Worm (Caenorhabditis elegans) whole organism, L2 larva: Measurements from ENCODE around the gene F25E5.9.

ENCODE experiments used
- F13H6.1 ChIP-seq: sonication (generic microtip); optimal IDR thresholded peaks from 2 replicates; lab custom pipeline; 2016; ENCODE audit warnings: missing genetic modification characterization, missing compliant biosample characterization
- R02D3.7 ChIP-seq: fragments of 150-350 bp; optimal IDR thresholded peaks from 2 replicates; lab custom pipeline; 2014; ENCODE audit warnings: missing biosample characterization, missing genetic modification characterization
- alr-1 ChIP-seq: fragments of 150-350 bp; optimal IDR thresholded peaks from 2 replicates; lab custom pipeline; 2014; ENCODE audit warnings: missing biosample characterization, missing genetic modification characterization
- aly-2 ChIP-seq: fragments of 150-350 bp; optimal IDR thresholded peaks from 2 replicates; lab custom pipeline; 2014; ENCODE audit warnings: missing biosample characterization, missing genetic modification characterization
- ama-1 ChIP-seq: fragments of 150-350 bp; optimal IDR thresholded peaks from 2 replicates; lab custom pipeline; 2018; ENCODE audit warnings: inconsistent platforms
- blmp-1 ChIP-seq: sonication (generic microtip); optimal IDR thresholded peaks from 2 replicates; lab custom pipeline; 2017; ENCODE audit warnings: missing genetic modification characterization, mild to moderate bottlenecking, missing compliant biosample characterization, antibody characterized with exemption, moderate library complexity; ENCODE audit not compliant: insufficient read depth
- ceh-16 ChIP-seq: fragments of 150-350 bp; optimal IDR thresholded peaks from 2 replicates; lab custom pipeline; 2014; ENCODE audit warnings: missing biosample characterization, missing genetic modification characterization
- ceh-82 ChIP-seq: fragments of 150-350 bp; optimal IDR thresholded peaks from 2 replicates; lab custom pipeline; 2014; ENCODE audit warnings: missing biosample characterization, missing genetic modification characterization
- dmd-4 ChIP-seq: sonication (generic microtip); optimal IDR thresholded peaks from 2 replicates; lab custom pipeline; 2017; ENCODE audit warnings: missing biosample characterization, missing genetic modification characterization
- elt-1 ChIP-seq: fragments of 150-350 bp; optimal IDR thresholded peaks from 2 replicates; lab custom pipeline; 2014; ENCODE audit warnings: missing biosample characterization, missing genetic modification characterization
- elt-3 ChIP-seq: sonication (generic microtip); optimal IDR thresholded peaks from 2 replicates; lab custom pipeline; 2017; ENCODE audit warnings: missing biosample characterization, missing genetic modification characterization
- fos-1 ChIP-seq: fragments of 150-350 bp; optimal IDR thresholded peaks from 2 replicates; lab custom pipeline; 2014; ENCODE audit warnings: missing biosample characterization, missing genetic modification characterization
- gmeb-1 ChIP-seq: fragments of 150-350 bp; optimal IDR thresholded peaks from 2 replicates; lab custom pipeline; 2014; ENCODE audit warnings: missing biosample characterization, missing genetic modification characterization
- lin-13 ChIP-seq: fragments of 150-350 bp; optimal IDR thresholded peaks from 2 replicates; lab custom pipeline; 2014; ENCODE audit warnings: missing biosample characterization, missing genetic modification reagents, missing genetic modification characterization
- lsy-2 ChIP-seq, 2 experiments: fragments of 150-350 bp in 1 of 2; sonication (generic microtip) in 1 of 2; optimal IDR thresholded peaks; 2 replicates each; lab custom pipeline; 2014 to 2017; ENCODE audit warnings: missing biosample characterization in 2 of 2, missing genetic modification characterization in 2 of 2
- mbf-1 ChIP-seq: sonication (generic microtip); optimal IDR thresholded peaks from 2 replicates; lab custom pipeline; 2017; ENCODE audit warnings: missing biosample characterization, missing genetic modification characterization
- nhr-10 ChIP-seq: sonication (generic microtip); optimal IDR thresholded peaks from 2 replicates; lab custom pipeline; 2017; ENCODE audit warnings: missing biosample characterization, missing genetic modification characterization
- nhr-12 ChIP-seq: fragments of 150-350 bp; optimal IDR thresholded peaks from 2 replicates; lab custom pipeline; 2014; ENCODE audit warnings: missing biosample characterization, missing genetic modification characterization
- nhr-129 ChIP-seq: fragments of 150-350 bp; optimal IDR thresholded peaks from 2 replicates; lab custom pipeline; 2014; ENCODE audit warnings: missing biosample characterization, missing genetic modification characterization
- nhr-23 ChIP-seq: fragments of 150-350 bp; optimal IDR thresholded peaks from 2 replicates; lab custom pipeline; 2014; ENCODE audit warnings: missing biosample characterization, missing genetic modification reagents, missing genetic modification characterization
- nhr-237 ChIP-seq: fragments of 150-350 bp; optimal IDR thresholded peaks from 2 replicates; lab custom pipeline; 2014; ENCODE audit warnings: missing biosample characterization, missing genetic modification characterization
- nhr-25 ChIP-seq: fragments of 150-350 bp; sonication (generic microtip); optimal IDR thresholded peaks from 3 replicates; lab custom pipeline; 2014; ENCODE audit warnings: missing biosample characterization, missing genetic modification characterization
- nhr-6 ChIP-seq: fragments of 150-350 bp; optimal IDR thresholded peaks from 2 replicates; lab custom pipeline; 2014; ENCODE audit warnings: missing biosample characterization, missing genetic modification characterization
- nhr-77 ChIP-seq: fragments of 150-350 bp; optimal IDR thresholded peaks from 2 replicates; lab custom pipeline; 2014; ENCODE audit warnings: missing biosample characterization, missing genetic modification characterization
- sem-4 ChIP-seq: fragments of 150-350 bp; optimal IDR thresholded peaks from 2 replicates; lab custom pipeline; 2014; ENCODE audit warnings: missing biosample characterization, missing genetic modification reagents, missing genetic modification characterization
- skn-1 ChIP-seq: sonication (generic microtip); optimal IDR thresholded peaks from 2 replicates; lab custom pipeline; 2017; ENCODE audit warnings: missing biosample characterization, missing genetic modification characterization
- sma-3 ChIP-seq: sonication (generic microtip); optimal IDR thresholded peaks from 2 replicates; lab custom pipeline; 2016; ENCODE audit warnings: missing genetic modification reagents, missing genetic modification characterization, missing compliant biosample characterization
- snpc-4 ChIP-seq: fragments of 150-350 bp; optimal IDR thresholded peaks from 2 replicates; lab custom pipeline; 2014; ENCODE audit warnings: missing biosample characterization, missing genetic modification characterization
- unc-39 ChIP-seq: fragments of 150-350 bp; optimal IDR thresholded peaks from 2 replicates; lab custom pipeline; 2014; ENCODE audit warnings: missing biosample characterization, missing genetic modification characterization
- unc-55 ChIP-seq: fragments of 150-350 bp; sonication (generic microtip); optimal IDR thresholded peaks from 3 replicates; lab custom pipeline; 2014; ENCODE audit warnings: missing biosample characterization, missing genetic modification reagents, missing genetic modification characterization
- unc-62 ChIP-seq: fragments of 150-350 bp; optimal IDR thresholded peaks from 2 replicates; lab custom pipeline; 2014; ENCODE audit warnings: missing biosample characterization, missing genetic modification reagents, missing genetic modification characterization
- zag-1 ChIP-seq: fragments of 150-350 bp; optimal IDR thresholded peaks from 2 replicates; lab custom pipeline; 2014; ENCODE audit warnings: missing biosample characterization, missing genetic modification characterization
- ztf-11 ChIP-seq: sonication (generic microtip); optimal IDR thresholded peaks from 2 replicates; lab custom pipeline; 2017; ENCODE audit warnings: missing biosample characterization, missing genetic modification characterization
- ztf-4 ChIP-seq: fragments of 150-350 bp; optimal IDR thresholded peaks from 2 replicates; lab custom pipeline; 2014; ENCODE audit warnings: missing biosample characterization, missing genetic modification characterization

The F25E5.9 gene

ce11 chrV:7409599-7409998, 28.1 kb downstream of the F25E5.9 start, which contains the start of gene R13D7.2:
TSS of gene R13D7.2 (plus strand) at chrV:7409899.
- TF ChIP-seq sma-3 (GFP tag; lab: Kevin White, UChicago): no peak
- no peak for TF ChIP-seq lsy-2 (tag; optimal IDR thresholded peaks at IDR 0.05; lab: Kevin White, UChicago)
- TF ChIP-seq sem-4 (tag; lab: Kevin White, UChicago): no peak
- TF ChIP-seq fos-1 (tag; lab: Kevin White, UChicago): no peak
- no peak for TF ChIP-seq lin-13 (GFP tag; lab: Kevin White, UChicago)
- no peak for TF ChIP-seq F13H6.1 (tag; lab: Kevin White, UChicago)
- TF ChIP-seq nhr-77 (tag; lab: Kevin White, UChicago): no peak
- no peak for TF ChIP-seq nhr-10
- TF ChIP-seq unc-55 (GFP tag; lab: Kevin White, UChicago): no peak

- TF ChIP-seq elt-3: no peak
- TF ChIP-seq ama-1: no peak
- no peak for TF ChIP-seq nhr-12 (tag; lab: Kevin White, UChicago)
- no peak for TF ChIP-seq blmp-1
- TF ChIP-seq gmeb-1 (tag; lab: Kevin White, UChicago): no peak
- TF ChIP-seq snpc-4 (tag; lab: Kevin White, UChicago): no peak
- no peak for TF ChIP-seq ceh-16 (tag; lab: Kevin White, UChicago)
- no peak for TF ChIP-seq zag-1 (tag; lab: Kevin White, UChicago)
- TF ChIP-seq nhr-237: no peak
- TF ChIP-seq nhr-25 (tag; lab: Kevin White, UChicago): no peak
- TF ChIP-seq elt-1 (tag; lab: Kevin White, UChicago): no peak
- TF ChIP-seq aly-2: no peak
- no peak for TF ChIP-seq unc-39
- TF ChIP-seq sem-4 (tag; lab: Kevin White, UChicago): no peak
These were observed 29.2 kb downstream of the F25E5.9 start, which contains the start of gene srt-6 for ce11 chrV:7408520-7408919. TSS of gene srt-6 (minus strand) at chrV:7408814.

ce11 chrV:7403501-7403900, 34.2 kb downstream of the F25E5.9 start:
- TF ChIP-seq lin-13 (GFP tag; lab: Kevin White, UChicago) (no peak), R02D3.7 (no peak), unc-62 (no peak), mbf-1 (tag; lab: Kevin White, UChicago) (no peak), elt-1 (tag; lab: Kevin White, UChicago) (no peak), nhr-129 (tag; lab: Kevin White, UChicago) (no peak), nhr-12 (tag; lab: Kevin White, UChicago) (no peak), ama-1 (no peak), lsy-2 (tag; optimal IDR thresholded peaks at IDR 0.05; lab: Kevin White, UChicago) (no peak), nhr-23 (tag; lab: Kevin White, UChicago) (no peak), dmd-4 (tag; lab: Kevin White, UChicago) (no peak), nhr-6 (tag; lab: Kevin White, UChicago) (no peak), ceh-82 (no peak)

DNA sequence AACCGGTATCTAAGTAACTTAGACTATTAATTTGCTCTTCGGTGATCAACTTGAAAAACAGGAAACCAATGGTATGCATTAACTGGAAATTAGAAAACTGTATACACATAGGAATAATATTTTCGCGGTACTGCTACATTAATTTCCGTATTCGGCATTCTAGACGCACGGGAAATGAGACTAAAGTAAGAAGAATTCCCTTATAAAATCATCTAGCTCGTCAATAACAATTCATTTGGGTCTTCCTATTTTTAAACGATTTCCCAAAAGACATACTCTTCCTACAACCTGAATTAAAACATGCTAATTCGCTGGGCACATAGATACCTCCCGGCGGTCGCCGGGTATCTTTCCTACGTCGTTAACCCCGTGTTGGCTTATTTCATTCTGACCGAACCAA, 35.4 kb downstream of the F25E5.9 start, which contains the start of gene srj-13:
Gene srj-13, plus strand, starts transcription at position 301 of the 400 bp plus-strand sequence.
- TF ChIP-seq skn-1 (no peak), ceh-82 (no peak), nhr-77 (tag; lab: Kevin White, UChicago) (no peak), ztf-11 (tag; lab: Kevin White, UChicago) (no peak), alr-1 (tag; lab: Kevin White, UChicago) (no peak), snpc-4 (tag; lab: Kevin White, UChicago) (no peak), unc-55 (GFP tag; lab: Kevin White, UChicago) (no peak), dmd-4 (tag; lab: Kevin White, UChicago) (no peak), sem-4 (tag; lab: Kevin White, UChicago) (no peak), ztf-4 (tag; lab: Kevin White, UChicago) (no peak), aly-2 (no peak)
- TF ChIP-seq, all 48 proteins: peak for 0

ce11 chrV:7400588-7400987, 37.1 kb downstream of the F25E5.9 start, which contains the start of gene srx-60:
TSS of gene srx-60 (plus strand) at chrV:7400888.
- TF ChIP-seq sem-4 (tag; lab: Kevin White, UChicago): no peak
- TF ChIP-seq ztf-4 (tag; lab: Kevin White, UChicago): no peak
- TF ChIP-seq ztf-11 (tag; lab: Kevin White, UChicago): no peak
- no peak for TF ChIP-seq ama-1
- no peak for TF ChIP-seq nhr-77 (tag; lab: Kevin White, UChicago)
- no peak for TF ChIP-seq nhr-23 (tag; lab: Kevin White, UChicago)
